Worm (Caenorhabditis elegans) whole organism, L1 larva: ENCODE results near the gene Y105C5A.1.
A peak's percentile ranks its signal among the peaks of the same experiment; 100 is the strongest.

Source experiments
- C16A3.4 ChIP-seq: fragments of 150-350 bp; optimal IDR thresholded peaks from 2 replicates; lab custom pipeline; 2014; ENCODE audit warnings: missing biosample characterization, missing genetic modification characterization
- C34B4.2 ChIP-seq: sonication (generic microtip); optimal IDR thresholded peaks from 2 replicates; lab custom pipeline; 2017; ENCODE audit warnings: mild to moderate bottlenecking, missing genetic modification characterization, missing compliant biosample characterization
- F16B12.6 ChIP-seq: fragments of 150-350 bp; optimal IDR thresholded peaks from 2 replicates; lab custom pipeline; 2014; ENCODE audit warnings: missing biosample characterization, missing genetic modification characterization
- Y116A8C.19 ChIP-seq: sonication (generic microtip); optimal IDR thresholded peaks from 2 replicates; lab custom pipeline; 2016; ENCODE audit warnings: missing compliant biosample characterization, missing genetic modification characterization, borderline replicate concordance
- alr-1 ChIP-seq: fragments of 200-800 bp; sonication (Bioruptor generic); optimal IDR thresholded peaks from 2 replicates; lab custom pipeline; 2018; ENCODE audit warnings: borderline replicate concordance, mild to moderate bottlenecking, missing genetic modification characterization, missing compliant biosample characterization
- aly-2 ChIP-seq: fragments of 150-350 bp; optimal IDR thresholded peaks from 2 replicates; lab custom pipeline; 2014; ENCODE audit warnings: missing biosample characterization, missing genetic modification characterization
- ama-1 ChIP-seq: fragments of 150-350 bp; optimal IDR thresholded peaks from 2 replicates; lab custom pipeline; 2014
- ceh-82 ChIP-seq, 3 experiments: fragments of 150-350 bp in 1 of 3; sonication (generic microtip) in 2 of 3; optimal IDR thresholded peaks; 2 replicates each; lab custom pipeline; 2014 to 2017; ENCODE audit warnings: missing biosample characterization in 3 of 3, missing genetic modification characterization in 3 of 3
- ceh-88 ChIP-seq: fragments of 200-800 bp; sonication (Bioruptor generic); IDR thresholded peaks from 2 replicates; pipeline ENCODE4 v1.3.6; 2022; ENCODE audit warnings: missing genetic modification characterization, missing compliant biosample characterization
- dpl-1 ChIP-seq, 3 experiments: fragments of 150-350 bp in 2 of 3; sonication (generic microtip) in 1 of 3; optimal IDR thresholded peaks; 2 replicates each; lab custom pipeline; 2014 to 2017; ENCODE audit warnings: missing biosample characterization in 3 of 3, missing genetic modification characterization in 3 of 3, missing genetic modification reagents in 3 of 3
- efl-1 ChIP-seq, 4 experiments: fragments of 150-350 bp; optimal IDR thresholded peaks in 3 of 4; peaks in 1 of 4; 1 replicate in 1 of 4; 2 replicates in 3 of 4; lab custom pipeline; 2014; ENCODE audit warnings: missing biosample characterization in 2 of 4, missing genetic modification characterization in 2 of 4, missing genetic modification reagents in 2 of 4
- efl-3 ChIP-seq: fragments of 200-800 bp; sonication (Bioruptor generic); optimal IDR thresholded peaks from 2 replicates; lab custom pipeline; 2018; ENCODE audit warnings: mild to moderate bottlenecking, missing genetic modification characterization, missing compliant biosample characterization
- egl-13 ChIP-seq: sonication (generic microtip); optimal IDR thresholded peaks from 2 replicates; lab custom pipeline; 2016; ENCODE audit warnings: missing genotype, missing genetic modification reagents, missing genetic modification characterization, missing compliant biosample characterization
- elt-2 ChIP-seq: sonication (generic microtip); optimal IDR thresholded peaks from 2 replicates; lab custom pipeline; 2016; ENCODE audit warnings: missing genetic modification characterization, mild to moderate bottlenecking, inconsistent platforms, missing compliant biosample characterization, missing genetic modification reagents
- ets-5 ChIP-seq: fragments of 200-800 bp; sonication (Bioruptor generic); IDR thresholded peaks from 2 replicates; pipeline ENCODE4 v1.3.6; 2022; ENCODE audit warnings: missing genetic modification characterization, missing compliant biosample characterization
- fkh-4 ChIP-seq: sonication (generic microtip); optimal IDR thresholded peaks from 2 replicates; lab custom pipeline; 2016; ENCODE audit warnings: missing compliant biosample characterization, missing genetic modification characterization, borderline replicate concordance
- fkh-8 ChIP-seq: sonication (generic microtip); optimal IDR thresholded peaks from 2 replicates; lab custom pipeline; 2016; ENCODE audit warnings: mild to moderate bottlenecking, missing genetic modification characterization, missing compliant biosample characterization
- grh-1 ChIP-seq: fragments of 200-800 bp; sonication (Bioruptor generic); IDR thresholded peaks from 2 replicates; pipeline ENCODE4 v1.3.6; 2022; ENCODE audit warnings: missing genetic modification reagents, missing genetic modification characterization, missing compliant biosample characterization
- isw-1 ChIP-seq: fragments of 200-800 bp; sonication (Bioruptor generic); IDR thresholded peaks from 2 replicates; pipeline ENCODE4 v1.3.6; 2022; ENCODE audit warnings: missing genetic modification characterization, missing compliant biosample characterization
- lin-14 ChIP-seq: fragments of 200-800 bp; sonication (Bioruptor generic); optimal IDR thresholded peaks from 2 replicates; lab custom pipeline; 2018; ENCODE audit warnings: mild to moderate bottlenecking, missing genetic modification characterization, moderate library complexity, missing compliant biosample characterization
- lin-39 ChIP-seq: fragments of 150-350 bp; optimal IDR thresholded peaks from 2 replicates; lab custom pipeline; 2014; ENCODE audit warnings: missing biosample characterization, missing genetic modification reagents, missing genetic modification characterization
- lir-3 ChIP-seq: sonication (generic microtip); optimal IDR thresholded peaks from 2 replicates; lab custom pipeline; 2016; ENCODE audit warnings: mild to moderate bottlenecking, missing genetic modification characterization, moderate library complexity, missing compliant biosample characterization; ENCODE audit not compliant: poor library complexity
- lsy-2 ChIP-seq, 2 experiments: fragments of 150-350 bp; optimal IDR thresholded peaks; 2 replicates each; lab custom pipeline; 2014; ENCODE audit warnings: missing biosample characterization in 2 of 2, missing genetic modification characterization in 2 of 2
- mab-9 ChIP-seq: fragments of 200-800 bp; sonication (Bioruptor generic); IDR thresholded peaks from 2 replicates; pipeline ENCODE4 v1.3.6; 2022; ENCODE audit warnings: missing genetic modification reagents, missing genetic modification characterization, missing compliant biosample characterization
- mdl-1 ChIP-seq, 2 experiments: fragments of 150-350 bp; optimal IDR thresholded peaks; 2 replicates each; lab custom pipeline; 2014 to 2017; ENCODE audit warnings: missing biosample characterization in 2 of 2, missing genetic modification characterization in 2 of 2, inconsistent platforms in 1 of 2
- mep-1 ChIP-seq: fragments of 150-350 bp; optimal IDR thresholded peaks from 2 replicates; lab custom pipeline; 2014; ENCODE audit warnings: missing biosample characterization, missing genetic modification characterization
- nhr-11 ChIP-seq: fragments of 150-350 bp; optimal IDR thresholded peaks from 2 replicates; lab custom pipeline; 2014; ENCODE audit warnings: missing biosample characterization, missing genetic modification characterization
- nhr-19 ChIP-seq: fragments of 200-800 bp; sonication (Bioruptor generic); conservative IDR thresholded peaks from 2 replicates; pipeline ENCODE4 v1.3.6; 2022; ENCODE audit warnings: missing genetic modification characterization, missing compliant biosample characterization
- nhr-20 ChIP-seq: sonication (generic microtip); optimal IDR thresholded peaks from 2 replicates; lab custom pipeline; 2016; ENCODE audit warnings: mild to moderate bottlenecking, missing genetic modification characterization, missing compliant biosample characterization
- nhr-47 ChIP-seq: sonication (generic microtip); optimal IDR thresholded peaks from 2 replicates; lab custom pipeline; 2016; ENCODE audit warnings: mild to moderate bottlenecking, missing genetic modification characterization, moderate library complexity, missing compliant biosample characterization
- nhr-71 ChIP-seq: sonication (generic microtip); optimal IDR thresholded peaks from 2 replicates; lab custom pipeline; 2016; ENCODE audit warnings: mild to moderate bottlenecking, missing genetic modification characterization, moderate library complexity, missing compliant biosample characterization
- nhr-85 ChIP-seq: sonication (generic microtip); peaks from one replicate; lab custom pipeline; 2016; ENCODE audit warnings: missing genetic modification characterization, inconsistent platforms, missing compliant biosample characterization
- nhr-90 ChIP-seq: sonication (generic microtip); optimal IDR thresholded peaks from 2 replicates; lab custom pipeline; 2016; ENCODE audit warnings: mild to moderate bottlenecking, missing genetic modification characterization, missing compliant biosample characterization; ENCODE audit not compliant: poor library complexity
- pag-3 ChIP-seq: sonication (generic microtip); optimal IDR thresholded peaks from 2 replicates; lab custom pipeline; 2017; ENCODE audit warnings: missing genetic modification characterization, mild to moderate bottlenecking, missing compliant biosample characterization, antibody characterized with exemption, borderline replicate concordance; ENCODE audit not compliant: insufficient read depth
- pax-3 ChIP-seq: fragments of 200-800 bp; sonication (Bioruptor generic); optimal IDR thresholded peaks from 2 replicates; lab custom pipeline; 2018; ENCODE audit warnings: mild to moderate bottlenecking, missing genetic modification characterization, moderate library complexity, missing compliant biosample characterization
- pqm-1 ChIP-seq: sonication (generic microtip); optimal IDR thresholded peaks from 3 replicates; lab custom pipeline; 2017; ENCODE audit warnings: missing biosample characterization, missing genetic modification characterization
- rnt-1 ChIP-seq: sonication (generic microtip); optimal IDR thresholded peaks from 2 replicates; lab custom pipeline; 2016; ENCODE audit warnings: mild to moderate bottlenecking, missing genetic modification characterization, moderate library complexity, missing compliant biosample characterization
- skn-1 ChIP-seq: fragments of 150-350 bp; optimal IDR thresholded peaks from 2 replicates; lab custom pipeline; 2014; ENCODE audit warnings: missing biosample characterization, missing genetic modification characterization
- snpc-4 ChIP-seq: fragments of 150-350 bp; optimal IDR thresholded peaks from 2 replicates; lab custom pipeline; 2014; ENCODE audit warnings: missing biosample characterization, missing genetic modification characterization
- snu-23 ChIP-seq: sonication (generic microtip); optimal IDR thresholded peaks from 2 replicates; lab custom pipeline; 2016; ENCODE audit warnings: missing genetic modification characterization, missing compliant biosample characterization
- sup-37 ChIP-seq: fragments of 200-800 bp; sonication (Bioruptor generic); optimal IDR thresholded peaks from 2 replicates; lab custom pipeline; 2018; ENCODE audit warnings: mild to moderate bottlenecking, missing genetic modification characterization, missing compliant biosample characterization
- swsn-7 ChIP-seq: sonication (generic microtip); optimal IDR thresholded peaks from 2 replicates; lab custom pipeline; 2016; ENCODE audit warnings: missing genetic modification characterization, missing compliant biosample characterization
- tbx-2 ChIP-seq: sonication (generic microtip); optimal IDR thresholded peaks from 2 replicates; lab custom pipeline; 2016; ENCODE audit warnings: missing genetic modification characterization, missing compliant biosample characterization
- unc-130 ChIP-seq: fragments of 150-350 bp; optimal IDR thresholded peaks from 2 replicates; lab custom pipeline; 2017; ENCODE audit warnings: missing biosample characterization, missing genetic modification characterization, inconsistent platforms
- unc-98 ChIP-seq: fragments of 200-800 bp; sonication (Bioruptor generic); IDR thresholded peaks from 2 replicates; pipeline ENCODE4 v1.3.6; 2022; ENCODE audit warnings: missing genetic modification characterization, missing compliant biosample characterization
- vab-15 ChIP-seq: sonication (generic microtip); optimal IDR thresholded peaks from 2 replicates; lab custom pipeline; 2017; ENCODE audit warnings: missing genotype, mild to moderate bottlenecking, missing genetic modification characterization, missing compliant biosample characterization
- xbp-1 ChIP-seq: sonication (generic microtip); optimal IDR thresholded peaks from 2 replicates; lab custom pipeline; 2016; ENCODE audit warnings: missing genetic modification characterization, missing compliant biosample characterization
- zag-1 ChIP-seq: fragments of 150-350 bp; optimal IDR thresholded peaks from 2 replicates; lab custom pipeline; 2014; ENCODE audit warnings: missing biosample characterization, missing genetic modification characterization
- ztf-11 ChIP-seq, 2 experiments: sonication (generic microtip); optimal IDR thresholded peaks; 2 replicates each; lab custom pipeline; 2016 to 2017; ENCODE audit warnings: missing genetic modification characterization in 2 of 2, missing biosample characterization in 1 of 2, missing compliant biosample characterization in 1 of 2

The Y105C5A.1 gene

ce11 chrIV:15527282-15527681 lies 36.9 kb downstream of the Y105C5A.1 start:
- no peak for TF ChIP-seq grh-1
- no peak for TF ChIP-seq F16B12.6 (tag; lab: Kevin White, UChicago)
- no peak for TF ChIP-seq nhr-85 (tag; lab: Kevin White, UChicago)
- no peak for TF ChIP-seq fkh-4 (tag; lab: Kevin White, UChicago)
- TF ChIP-seq alr-1, result no peak
- no peak for TF ChIP-seq aly-2
- TF ChIP-seq ama-1 (lab: Kevin White, UChicago), result no peak
- TF ChIP-seq zag-1 (tag; lab: Kevin White, UChicago), result no peak
- no peak for TF ChIP-seq nhr-11 (tag; lab: Kevin White, UChicago)
- no peak for TF ChIP-seq pag-3 (tag; lab: Kevin White, UChicago)
- TF ChIP-seq Y116A8C.19 (tag; lab: Kevin White, UChicago), result no peak
- TF ChIP-seq egl-13, result no peak

- TF ChIP-seq nhr-20 (tag; lab: Kevin White, UChicago) (peak; percentile 70), zag-1 (tag; lab: Kevin White, UChicago) (no peak), lin-39 (tag; lab: Kevin White, UChicago) (peak; percentile 7), swsn-7 (tag; lab: Kevin White, UChicago) (peak; percentile 59), C34B4.2 (peak; percentile 21), egl-13 (peak; percentile 85), vab-15 (tag; lab: Kevin White, UChicago) (peak; percentile 19), snpc-4 (peak; percentile 17), nhr-19 (GFP tag; lab: Robert Waterston, UW) (peak; percentile 79), efl-1 (optimal IDR thresholded peaks at IDR 0.05; lab: Kevin White, UChicago) (peak; percentile 94 to 95), efl-1 (GFP tag; optimal IDR thresholded peaks at IDR 0.05 in 1 of 2; lab: Kevin White, UChicago) (peak; percentile 92 to 99), mab-9 (GFP tag; lab: Robert Waterston, UW) (peak; percentile 65), skn-1 (tag; lab: Kevin White, UChicago) (no peak), C16A3.4 (tag; lab: Kevin White, UChicago) (peak; percentile 0), xbp-1 (tag; lab: Kevin White, UChicago) (peak; percentile 65), elt-2 (peak; percentile 59), rnt-1 (tag; lab: Kevin White, UChicago) (peak; percentile 93), lsy-2 (tag; optimal IDR thresholded peaks at IDR 0.05; lab: Kevin White, UChicago) (peak; percentile 67 to 68), nhr-71 (tag; lab: Kevin White, UChicago) (peak; percentile 80), nhr-90 (peak; percentile 88), efl-3 (GFP tag; lab: Kevin White, UChicago) (peak; percentile 40), pax-3 (tag; lab: Kevin White, UChicago) (peak; percentile 65), tbx-2 (peak; percentile 80), ceh-82 (tag; optimal IDR thresholded peaks at IDR 0.05; lab: Kevin White, UChicago) (peak in 1 of 3 experiments; percentile 0), lin-14 (GFP tag; lab: Kevin White, UChicago) (peak; percentile 54), pqm-1 (tag; lab: Kevin White, UChicago) (no peak), ets-5 (GFP tag; lab: Robert Waterston, UW) (no peak), Y116A8C.19 (tag; lab: Kevin White, UChicago) (peak; percentile 1), unc-130 (peak; percentile 4), snu-23 (GFP tag; lab: Kevin White, UChicago) (peak; percentile 72), ceh-88 (peak; percentile 34; the same call in 1 of the 2 replicates), dpl-1 (GFP tag; optimal IDR thresholded peaks at IDR 0.05; lab: Kevin White, UChicago) (peak; percentile 86 to 93 (median 90)), nhr-85 (tag; lab: Kevin White, UChicago) (peak; percentile 94), sup-37 (GFP tag; lab: Kevin White, UChicago) (peak; percentile 37), fkh-8 (peak; percentile 7), nhr-11 (tag; lab: Kevin White, UChicago) (no peak), ztf-11 (tag; optimal IDR thresholded peaks at IDR 0.05; lab: Kevin White, UChicago) (peak in 1 of 2 experiments; percentile 81), isw-1 (GFP tag; lab: Robert Waterston, UW) (peak; percentile 46), unc-98 (GFP tag; lab: Robert Waterston, UW) (peak; percentile 42; the same call in 1 of the 2 replicates), nhr-47 (tag; lab: Kevin White, UChicago) (peak; percentile 83), mdl-1 (tag; optimal IDR thresholded peaks at IDR 0.05; lab: Kevin White, UChicago) (peak in 1 of 2 experiments; percentile 26), mep-1 (peak; percentile 41), lir-3 (peak; percentile 91)
Measured at ce11 chrIV:15526477-15526876, 37.8 kb downstream of the Y105C5A.1 start.
